Worm (Caenorhabditis elegans): ENCODE data around the gene delm-1.

delm-1 gene

DNA sequence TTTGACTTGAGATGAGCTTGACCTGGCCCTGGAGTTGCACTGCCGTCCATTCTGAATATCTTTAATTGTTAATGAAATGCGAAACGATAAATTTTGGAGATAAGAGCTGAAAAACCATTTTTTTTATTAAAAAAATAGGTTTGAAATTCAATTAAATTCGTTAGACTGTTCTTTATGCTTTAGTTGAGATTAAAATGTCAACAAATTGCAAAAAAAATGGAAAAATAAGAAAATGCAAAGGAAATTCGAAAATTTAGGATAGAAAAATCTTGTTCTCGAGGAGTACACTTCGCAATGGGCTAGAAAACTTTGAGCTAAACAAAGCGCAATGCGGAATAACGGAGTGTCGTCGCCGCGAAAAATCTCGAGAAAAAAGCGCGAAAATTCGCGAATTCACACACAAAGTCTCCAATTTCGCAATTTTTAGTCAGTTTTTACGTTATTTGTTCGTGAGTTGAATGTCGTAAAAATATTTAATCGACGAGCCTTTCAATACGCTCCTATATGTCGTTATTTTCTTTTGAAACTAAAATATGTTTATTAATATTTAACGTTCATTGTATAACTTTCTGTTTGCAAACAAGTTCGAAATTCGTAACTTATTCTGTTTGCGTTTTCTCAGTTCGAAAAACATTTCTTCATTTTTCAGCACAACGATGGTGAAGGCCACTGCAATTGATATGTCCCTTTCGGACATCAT lies 11.7 kb upstream of the delm-1 start, which contains the start of the genes rpb-12 and aly-2 (continued):
- no peak for TF ChIP-seq sdz-38 (tag; optimal IDR thresholded peaks at IDR 0.05)
- no peak for TF ChIP-seq B0261.1 (tag; optimal IDR thresholded peaks at IDR 0.05)
- TF ChIP-seq ceh-79 (tag; optimal IDR thresholded peaks at IDR 0.05): no peak
- TF ChIP-seq tbp1 (GFP tag; optimal IDR thresholded peaks at IDR 0.05): peak; percentile 58
- no peak for TF ChIP-seq mxl-1 (tag; optimal IDR thresholded peaks at IDR 0.05)
- TF ChIP-seq F49E8.2 (tag; optimal IDR thresholded peaks at IDR 0.05; ENCODE audit: insufficient read depth): peak; percentile 64
- no peak for TF ChIP-seq nhr-120 (GFP tag; IDR thresholded peaks at IDR 0.05)
- TF ChIP-seq B0019.2 (GFP tag; conservative IDR thresholded peaks at IDR 0.05): peak; percentile 78
- TF ChIP-seq bed-1 (GFP tag; IDR thresholded peaks at IDR 0.05): no peak
- peak; percentile 78 for TF ChIP-seq F33H1.4 (GFP tag; IDR thresholded peaks at IDR 0.05)
- no peak for TF ChIP-seq ceh-40 (GFP tag; IDR thresholded peaks at IDR 0.05)
- TF ChIP-seq ceh-100 (GFP tag; IDR thresholded peaks at IDR 0.05): no peak
- peak; percentile 95 for TF ChIP-seq efl-1 (GFP tag; optimal IDR thresholded peaks at IDR 0.05)
- no peak for TF ChIP-seq hlh-26 (GFP tag; conservative IDR thresholded peaks at IDR 0.05)
- no peak for TF ChIP-seq lsy-27 (tag; optimal IDR thresholded peaks at IDR 0.05; ENCODE audit: borderline replicate concordance, insufficient read depth)
- no peak for TF ChIP-seq ztf-22 (GFP tag; optimal IDR thresholded peaks at IDR 0.05)
- no peak for TF ChIP-seq dpff-1 (tag; optimal IDR thresholded peaks at IDR 0.05)
- TF ChIP-seq F57C9.4 (tag; optimal IDR thresholded peaks at IDR 0.05): no peak

DNA sequence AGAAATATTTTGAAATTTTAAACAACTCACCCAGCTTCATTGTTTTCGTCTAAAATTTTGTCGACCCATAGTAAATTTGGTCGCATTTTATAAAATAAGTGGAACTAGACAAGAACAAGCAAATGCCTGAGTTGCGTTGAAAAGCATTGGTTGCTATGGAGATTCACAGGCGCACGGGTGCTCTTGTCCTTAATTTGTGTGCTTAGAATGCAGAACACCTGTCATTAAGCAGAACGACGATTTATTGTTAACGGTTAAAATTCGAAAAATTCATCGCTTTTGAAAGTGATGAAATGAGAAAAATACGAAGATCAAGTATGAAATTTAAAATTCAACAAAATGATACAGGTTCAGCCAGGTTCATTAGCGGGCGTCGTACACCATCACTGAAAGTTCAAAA lies 10.8 kb upstream of the delm-1 start, which contains the start of gene daf-10:
daf-10 (minus strand) TSS at position 101 of the 400 bp plus-strand sequence.
- TF ChIP-seq mel-28 (tag; optimal IDR thresholded peaks at IDR 0.05; ENCODE audit: borderline replicate concordance) (no peak), zim-3 (tag; optimal IDR thresholded peaks at IDR 0.05) (no peak), atf-7 (tag; optimal IDR thresholded peaks at IDR 0.05) (no peak), F23B12.7 (tag; optimal IDR thresholded peaks at IDR 0.05; ENCODE audit: insufficient read depth) (no peak), rec-8 (tag; optimal IDR thresholded peaks at IDR 0.05) (no peak), C06A6.2 (GFP tag; conservative IDR thresholded peaks at IDR 0.05) (no peak), snpc-1.3 (tag; optimal IDR thresholded peaks at IDR 0.05; ENCODE audit: insufficient read depth) (no peak), F33H1.4 (GFP tag; IDR thresholded peaks at IDR 0.05) (no peak), nfya-2 (GFP tag; IDR thresholded peaks at IDR 0.05) (no peak), Y79H2A.3 (GFP tag; conservative IDR thresholded peaks at IDR 0.05) (no peak), snpc-3.4 (tag; optimal IDR thresholded peaks at IDR 0.05) (no peak), ets-4 (GFP tag; optimal IDR thresholded peaks at IDR 0.05) (no peak), sptf-2 (GFP tag; optimal IDR thresholded peaks at IDR 0.05) (no peak), Y53F4B.3 (GFP tag; IDR thresholded peaks at IDR 0.05) (no peak), cebp-1 (GFP tag; IDR thresholded peaks at IDR 0.05) (no peak), cebp-1 (tag; optimal IDR thresholded peaks at IDR 0.05) (no peak), let-607 (tag; optimal IDR thresholded peaks at IDR 0.05) (no peak)

DNA sequence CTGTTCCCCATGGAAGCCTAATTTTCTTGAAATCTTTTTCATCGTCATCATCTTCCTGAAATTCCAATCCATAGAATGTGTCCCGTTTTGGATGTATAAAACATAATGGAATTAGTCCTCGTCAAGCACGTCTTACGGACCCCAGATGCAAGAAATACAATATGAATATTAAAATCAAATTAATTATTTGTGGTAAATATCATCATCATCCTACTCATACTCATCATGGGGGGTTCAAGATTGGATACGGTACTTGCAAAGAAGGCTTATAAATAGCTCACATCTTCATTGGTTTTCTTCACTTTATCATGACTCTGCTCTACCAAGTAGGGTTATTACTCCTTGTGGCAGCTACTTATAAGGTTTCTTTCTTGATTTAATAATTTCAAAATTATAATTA lies 9.1 kb upstream of the delm-1 start, which contains the start of gene flp-1:
flp-1 (plus strand) TSS at position 301 of the 400 bp plus-strand sequence.
- no peak for TF ChIP-seq Y53F4B.3 (GFP tag; IDR thresholded peaks at IDR 0.05)
- no peak for TF ChIP-seq let-607 (tag; optimal IDR thresholded peaks at IDR 0.05)
- TF ChIP-seq ets-4 (GFP tag; optimal IDR thresholded peaks at IDR 0.05): no peak
- no peak for TF ChIP-seq lin-35 (GFP tag; optimal IDR thresholded peaks at IDR 0.05)
- no peak for TF ChIP-seq ztf-18 (tag; optimal IDR thresholded peaks at IDR 0.05)
- no peak for TF ChIP-seq B0336.3 (GFP tag; IDR thresholded peaks at IDR 0.05)
- TF ChIP-seq egrh-3 (GFP tag; IDR thresholded peaks at IDR 0.05): no peak
- no peak for TF ChIP-seq hsf-1 (GFP tag; IDR thresholded peaks at IDR 0.05)
- no peak for TF ChIP-seq lin-26 (GFP tag; IDR thresholded peaks at IDR 0.05)
- TF ChIP-seq repo-1 (tag; optimal IDR thresholded peaks at IDR 0.05): no peak
- TF ChIP-seq akir-1 (GFP tag; optimal IDR thresholded peaks at IDR 0.05): no peak
- TF ChIP-seq ztf-28 (GFP tag; IDR thresholded peaks at IDR 0.05): no peak
- no peak for TF ChIP-seq hrde-1 (tag; optimal IDR thresholded peaks at IDR 0.05; ENCODE audit: borderline replicate concordance)
- no peak for TF ChIP-seq lir-1 (GFP tag; conservative IDR thresholded peaks at IDR 0.05)
- no peak for TF ChIP-seq madf-6 (GFP tag; IDR thresholded peaks at IDR 0.05)

All from whole organism, young adult.